Fruit fly (Drosophila melanogaster): ENCODE measurements around the gene CG42450.

Gene CG42450

DNA sequence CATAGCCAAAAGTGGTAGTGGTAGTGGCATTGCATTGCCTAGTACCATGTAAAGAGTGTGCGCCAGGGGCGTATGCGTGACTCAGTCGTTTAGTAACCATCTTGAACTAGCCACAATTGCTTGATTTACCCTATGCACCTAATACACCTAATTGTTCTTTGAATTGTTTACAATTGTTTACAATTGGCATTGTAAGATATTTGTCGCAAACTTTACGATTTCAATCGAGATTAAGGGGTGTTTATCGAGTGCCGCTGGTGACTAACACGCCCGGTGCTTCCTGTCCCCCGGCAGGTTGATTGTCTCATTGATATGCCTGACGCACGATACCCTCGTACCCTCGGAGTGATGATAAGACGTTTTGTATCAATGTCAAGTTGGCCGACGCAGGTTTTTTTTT, 23.9 kb downstream of the CG42450 start (continued):
- no peak for TF ChIP-seq CG15073 (GFP tag; optimal IDR thresholded peaks at IDR 0.05)
- no peak for TF ChIP-seq CG2202 (tag; optimal IDR thresholded peaks at IDR 0.05)
- no peak for TF ChIP-seq Sin3A (optimal IDR thresholded peaks at IDR 0.05)
- no peak for TF ChIP-seq Trl (optimal IDR thresholded peaks at IDR 0.05)
- peak; percentile 35 for TF ChIP-seq Trl (GFP tag; optimal IDR thresholded peaks at IDR 0.05)
- TF ChIP-seq H15 (GFP tag; IDR thresholded peaks at IDR 0.05), result 0 out of 3 replicates have a peak, but pooled peaks have one; percentile 56
- TF ChIP-seq CG11504 (tag; optimal IDR thresholded peaks at IDR 0.05), result peak; percentile 59
- TF ChIP-seq sens-2 (GFP tag; IDR thresholded peaks at IDR 0.05), result no peak
- no peak for TF ChIP-seq CG13287 (GFP tag; IDR thresholded peaks at IDR 0.05; ENCODE audit: partially characterized antibody)
- TF ChIP-seq Mes4 (GFP tag; optimal IDR thresholded peaks at IDR 0.05), result peak; percentile 18
- TF ChIP-seq wdn (GFP tag; IDR thresholded peaks at IDR 0.05), result no peak
- no peak for TF ChIP-seq Ravus (GFP tag; IDR thresholded peaks at IDR 0.05)
- no peak for TF ChIP-seq tna (GFP tag; IDR thresholded peaks at IDR 0.05; ENCODE audit: partially characterized antibody)
- no peak for TF ChIP-seq Dip2 (GFP tag; IDR thresholded peaks at IDR 0.05)
- TF ChIP-seq CG12391 (tag; optimal IDR thresholded peaks at IDR 0.05), result peak; percentile 45
- TF ChIP-seq kay (GFP tag; optimal IDR thresholded peaks at IDR 0.05), result peak; percentile 47
- TF ChIP-seq CG2116 (GFP tag; optimal IDR thresholded peaks at IDR 0.05), result no peak
- TF ChIP-seq CG12236 (GFP tag; optimal IDR thresholded peaks at IDR 0.05), result no peak
- TF ChIP-seq aop (GFP tag; IDR thresholded peaks at IDR 0.05), result no peak
- no peak for TF ChIP-seq CG16813 (GFP tag; IDR thresholded peaks at IDR 0.05; ENCODE audit: partially characterized antibody)
- no peak for TF ChIP-seq CG3163 (GFP tag; optimal IDR thresholded peaks at IDR 0.05)
- no peak for TF ChIP-seq CG31365 (tag; optimal IDR thresholded peaks at IDR 0.05)
- peak; percentile 22 for TF ChIP-seq Side (GFP tag; optimal IDR thresholded peaks at IDR 0.05)
- TF ChIP-seq ab (GFP tag; optimal IDR thresholded peaks at IDR 0.05), result no peak
- TF ChIP-seq HLHmδ (GFP tag; optimal IDR thresholded peaks at IDR 0.05), result no peak
- no peak for TF ChIP-seq bbx (GFP tag; IDR thresholded peaks at IDR 0.05; ENCODE audit: partially characterized antibody)
- no peak for TF ChIP-seq Fer3 (tag; optimal IDR thresholded peaks at IDR 0.05)
- no peak for TF ChIP-seq CG10431 (GFP tag; optimal IDR thresholded peaks at IDR 0.05)
- peak; percentile 72; the same call in 1 of the 3 replicates for TF ChIP-seq jigr1 (GFP tag; IDR thresholded peaks at IDR 0.05)
- TF ChIP-seq CG34376 (GFP tag; optimal IDR thresholded peaks at IDR 0.05), result no peak
- TF ChIP-seq CG12942 (GFP tag; optimal IDR thresholded peaks at IDR 0.05), result no peak
- TF ChIP-seq Abd-B (GFP tag; optimal IDR thresholded peaks at IDR 0.05), result no peak
- no peak for TF ChIP-seq Doc2 (GFP tag; IDR thresholded peaks at IDR 0.05)
- no peak for TF ChIP-seq CG6854 (GFP tag; optimal IDR thresholded peaks at IDR 0.05)
- TF ChIP-seq gcm2 (GFP tag; optimal IDR thresholded peaks at IDR 0.05), result no peak
- no peak for TF ChIP-seq Dfd (GFP tag; optimal IDR thresholded peaks at IDR 0.05)
- TF ChIP-seq pb (GFP tag; optimal IDR thresholded peaks at IDR 0.05), result no peak
- peak in 1 of 2 experiments; percentile 35 for TF ChIP-seq pan (optimal IDR thresholded peaks at IDR 0.05)
- TF ChIP-seq pan (GFP tag; optimal IDR thresholded peaks at IDR 0.05 in 1 of 2, IDR thresholded peaks at IDR 0.05 in 1 of 2), result peak in 1 of 2 experiments; percentile 71
- no peak for TF ChIP-seq CG15696 (tag; optimal IDR thresholded peaks at IDR 0.05)
- TF ChIP-seq CG11398 (GFP tag; optimal IDR thresholded peaks at IDR 0.05), result peak; percentile 20
- TF ChIP-seq D (optimal IDR thresholded peaks at IDR 0.05), result no peak
- no peak for TF ChIP-seq D (GFP tag; optimal IDR thresholded peaks at IDR 0.05)
- no peak for TF ChIP-seq CG2875 (GFP tag; optimal IDR thresholded peaks at IDR 0.05)
- no peak for TF ChIP-seq toy (GFP tag; IDR thresholded peaks at IDR 0.05)
- no peak for TF ChIP-seq caup (GFP tag; optimal IDR thresholded peaks at IDR 0.05; ENCODE audit: severe bottlenecking)
- TF ChIP-seq row (GFP tag; IDR thresholded peaks at IDR 0.05), result peak; percentile 86
- peak; percentile 41 for TF ChIP-seq CG12659 (GFP tag; optimal IDR thresholded peaks at IDR 0.05)
- TF ChIP-seq BtbVII (GFP tag; optimal IDR thresholded peaks at IDR 0.05), result no peak
- peak; percentile 66 for TF ChIP-seq CG6689 (GFP tag; IDR thresholded peaks at IDR 0.05)
- TF ChIP-seq D19A (tag; optimal IDR thresholded peaks at IDR 0.05), result no peak
- no peak for TF ChIP-seq CG10147 (GFP tag; optimal IDR thresholded peaks at IDR 0.05)
- TF ChIP-seq CG5180 (GFP tag; optimal IDR thresholded peaks at IDR 0.05), result peak; percentile 9
